Worm (Caenorhabditis elegans): ENCODE results near the gene R160.3.

- TF ChIP-seq ceh-2 (tag; optimal IDR thresholded peaks at IDR 0.05) (no peak), eyg-1 (tag; optimal IDR thresholded peaks at IDR 0.05) (no peak), nfya-1 (tag; optimal IDR thresholded peaks at IDR 0.05) (no peak), nhr-11 (tag; optimal IDR thresholded peaks at IDR 0.05) (no peak), nhr-232 (tag; optimal IDR thresholded peaks at IDR 0.05) (no peak), sox-4 (tag; optimal IDR thresholded peaks at IDR 0.05) (no peak), sdc-2 (tag; optimal IDR thresholded peaks at IDR 0.05) (no peak), unc-86 (tag; optimal IDR thresholded peaks at IDR 0.05) (no peak), pha-4 (tag; optimal IDR thresholded peaks at IDR 0.05) (no peak), pqm-1 (tag; optimal IDR thresholded peaks at IDR 0.05) (no peak), unc-3 (GFP tag; conservative IDR thresholded peaks at IDR 0.05) (no peak), unc-3 (tag; optimal IDR thresholded peaks at IDR 0.05) (no peak), npax-4 (tag; optimal IDR thresholded peaks at IDR 0.05) (no peak)
Observed at ce11 chrX:4383316-4383936, 17.3 kb upstream of the R160.3 start, which contains the start of gene lst-2.
